Worm (Caenorhabditis elegans): Measurements from ENCODE around the gene Y46G5A.39.

- TF ChIP-seq hmbx-1 (tag; optimal IDR thresholded peaks at IDR 0.05) = no peak
- no peak for TF ChIP-seq ama-1 (optimal IDR thresholded peaks at IDR 0.05)
- TF ChIP-seq ceh-13 (GFP tag; optimal IDR thresholded peaks at IDR 0.05) = no peak
- no peak for TF ChIP-seq ceh-36 (tag; optimal IDR thresholded peaks at IDR 0.05)
- no peak for TF ChIP-seq F13C5.2 (tag; optimal IDR thresholded peaks at IDR 0.05)
- TF ChIP-seq tbx-11 (GFP tag; IDR thresholded peaks at IDR 0.05) = no peak
- no peak for TF ChIP-seq hmg-4 (GFP tag; optimal IDR thresholded peaks at IDR 0.05)
- no peak for TF ChIP-seq flt-1 (GFP tag; IDR thresholded peaks at IDR 0.05)
- no peak for TF ChIP-seq ets-7 (tag; optimal IDR thresholded peaks at IDR 0.05)
Measured at ce11 chrII:12729952-12730351, 23.7 kb downstream of the Y46G5A.39 start.
